Fruit fly (Drosophila melanogaster) whole organism, embryonic: Measurements from ENCODE around the gene CG34256.
A peak's percentile ranks its signal among the peaks of the same experiment; 100 is the strongest.

Experiments
- CG10267 ChIP-seq: fragments of 200-800 bp; sonication (Bioruptor generic); optimal IDR thresholded peaks from 2 replicates; lab custom pipeline; 2018; ENCODE audit warnings: missing biosample characterization, mild to moderate bottlenecking, missing genetic modification characterization, moderate library complexity
- CG10565 ChIP-seq: fragments of 200-800 bp; sonication (Bioruptor generic); optimal IDR thresholded peaks from 3 replicates; lab custom pipeline; 2016; ENCODE audit warnings: missing biosample characterization, mild to moderate bottlenecking, missing genetic modification characterization
- CG13894 ChIP-seq: fragments of 200-800 bp; sonication (Bioruptor generic); optimal IDR thresholded peaks from 3 replicates; lab custom pipeline; 2018; ENCODE audit warnings: missing biosample characterization, mild to moderate bottlenecking, missing genetic modification characterization, moderate library complexity
- CG15011 ChIP-seq: fragments of 200-800 bp; sonication (Bioruptor generic); optimal IDR thresholded peaks from 3 replicates; lab custom pipeline; 2018; ENCODE audit warnings: missing biosample characterization, mild to moderate bottlenecking, missing genetic modification characterization
- CG17361 ChIP-seq: fragments of 200-800 bp; sonication (Bioruptor generic); IDR thresholded peaks from 3 replicates; pipeline ENCODE4 v1.3.6; 2022; ENCODE audit warnings: missing biosample characterization, missing genetic modification characterization
- CG17568 ChIP-seq: fragments of 200-800 bp; sonication (Bioruptor generic); optimal IDR thresholded peaks from 2 replicates; lab custom pipeline; 2018; ENCODE audit warnings: missing biosample characterization, mild to moderate bottlenecking, missing genetic modification characterization, moderate library complexity
- CG2120 ChIP-seq: fragments of 200-800 bp; sonication (Bioruptor generic); optimal IDR thresholded peaks from 3 replicates; lab custom pipeline; 2016; ENCODE audit warnings: missing biosample characterization, missing genetic modification characterization
- CG30020 ChIP-seq: fragments of 200-800 bp; optimal IDR thresholded peaks from 2 replicates; lab custom pipeline; 2019; ENCODE audit warnings: missing biosample characterization, mild to moderate bottlenecking, missing genetic modification characterization, moderate library complexity
- CG33213 ChIP-seq: fragments of 200-800 bp; sonication (Bioruptor generic); optimal IDR thresholded peaks from 3 replicates; lab custom pipeline; 2016; ENCODE audit warnings: missing biosample characterization, missing genetic modification characterization
- CG34422 ChIP-seq: fragments of 200-800 bp; sonication (Bioruptor generic); IDR thresholded peaks from 3 replicates; pipeline ENCODE4 v1.3.6; 2022; ENCODE audit warnings: missing biosample characterization, missing genetic modification characterization
- CG3847 ChIP-seq: fragments of 200-800 bp; sonication (Bioruptor generic); IDR thresholded peaks from 2 replicates; pipeline ENCODE4 v1.3.6; 2022; ENCODE audit warnings: missing biosample characterization, missing genetic modification characterization
- CG42726 ChIP-seq: fragments of 200-800 bp; sonication (Bioruptor generic); IDR thresholded peaks from 2 replicates; pipeline ENCODE4 v1.3.6; 2022; ENCODE audit warnings: missing biosample characterization, missing genetic modification characterization; ENCODE audit not compliant: partially characterized antibody
- CG4282 ChIP-seq: fragments of 200-800 bp; sonication (Bioruptor generic); optimal IDR thresholded peaks from 2 replicates; lab custom pipeline; 2016; ENCODE audit warnings: missing biosample characterization, missing genetic modification characterization
- CG4730 ChIP-seq: fragments of 200-800 bp; sonication (Bioruptor generic); IDR thresholded peaks from 2 replicates; pipeline ENCODE4 v1.3.6; 2022; ENCODE audit warnings: missing biosample characterization, missing genetic modification characterization
- CG7271 ChIP-seq: fragments of 200-800 bp; sonication (Bioruptor generic); optimal IDR thresholded peaks from 2 replicates; lab custom pipeline; 2018; ENCODE audit warnings: missing biosample characterization, mild to moderate bottlenecking, missing genetic modification characterization, moderate library complexity
- CTCF ChIP-seq: fragments of 200-800 bp; sonication (Bioruptor generic); optimal IDR thresholded peaks from 2 replicates; lab custom pipeline; 2017; ENCODE audit warnings: missing biosample characterization, mild to moderate bottlenecking, missing genetic modification characterization, moderate library complexity
- Camta ChIP-seq: fragments of 200-800 bp; sonication (Bioruptor generic); optimal IDR thresholded peaks from 2 replicates; lab custom pipeline; 2016; ENCODE audit warnings: missing biosample characterization, missing genetic modification characterization
- Dad ChIP-seq: fragments of 200-800 bp; sonication (Bioruptor generic); optimal IDR thresholded peaks from 3 replicates; lab custom pipeline; 2016; ENCODE audit warnings: missing biosample characterization, missing genetic modification characterization
- Fer1 ChIP-seq: fragments of 200-800 bp; sonication (Bioruptor generic); optimal IDR thresholded peaks from 2 replicates; lab custom pipeline; 2017; ENCODE audit warnings: missing biosample characterization, mild to moderate bottlenecking, missing genetic modification characterization
- Fer2 ChIP-seq: fragments of 200-800 bp; sonication (Bioruptor generic); optimal IDR thresholded peaks from 2 replicates; lab custom pipeline; 2018; ENCODE audit warnings: missing biosample characterization, mild to moderate bottlenecking, missing genetic modification characterization, moderate library complexity
- Hey ChIP-seq: fragments of 200-800 bp; sonication (Bioruptor generic); optimal IDR thresholded peaks from 3 replicates; lab custom pipeline; 2018; ENCODE audit warnings: missing biosample characterization, mild to moderate bottlenecking, missing genetic modification characterization
- Hmr ChIP-seq: fragments of 200-800 bp; sonication (Bioruptor generic); optimal IDR thresholded peaks from 3 replicates; lab custom pipeline; 2017; ENCODE audit warnings: mild to moderate bottlenecking, missing biosample characterization, missing genetic modification reagents, missing genetic modification characterization
- Hmx ChIP-seq: fragments of 200-800 bp; sonication (Bioruptor generic); optimal IDR thresholded peaks from 2 replicates; lab custom pipeline; 2016; ENCODE audit warnings: missing biosample characterization, missing genetic modification characterization
- Hr78 ChIP-seq, 2 experiments: fragments of 200-800 bp in 1 of 2; fragments of >200 bp in 1 of 2; sonication (Bioruptor generic) in 1 of 2; optimal IDR thresholded peaks; 2 replicates each; lab custom pipeline; 2017 to 2019; ENCODE audit warnings: missing biosample characterization in 2 of 2, missing genetic modification characterization in 2 of 2, mild to moderate bottlenecking in 1 of 2, moderate library complexity in 1 of 2
- Mad ChIP-seq: fragments of 200-800 bp; sonication (Bioruptor generic); optimal IDR thresholded peaks from 2 replicates; lab custom pipeline; 2016; ENCODE audit warnings: missing biosample characterization, missing genetic modification characterization
- Max ChIP-seq: fragments of 200-800 bp; sonication (Bioruptor generic); optimal IDR thresholded peaks from 2 replicates; lab custom pipeline; 2016; ENCODE audit warnings: missing biosample characterization, mild to moderate bottlenecking, missing genetic modification characterization
- Rx ChIP-seq: fragments of 200-800 bp; sonication (Bioruptor generic); IDR thresholded peaks from 2 replicates; pipeline ENCODE4 v1.3.6; 2022; ENCODE audit warnings: missing biosample characterization, missing genetic modification characterization
- Side ChIP-seq: fragments of 200-800 bp; sonication (Bioruptor generic); optimal IDR thresholded peaks from 2 replicates; lab custom pipeline; 2016; ENCODE audit warnings: missing biosample characterization, missing genetic modification characterization
- Sin3A ChIP-seq: fragments of >200 bp; optimal IDR thresholded peaks from 2 replicates; lab custom pipeline; 2018
- Tbp ChIP-seq: fragments of >200 bp; optimal IDR thresholded peaks from 2 replicates; lab custom pipeline; 2018; ENCODE audit warnings: missing biosample characterization, missing genetic modification characterization
- Xbp1 ChIP-seq: fragments of 200-800 bp; sonication (Bioruptor generic); optimal IDR thresholded peaks from 3 replicates; lab custom pipeline; 2016; ENCODE audit warnings: missing biosample characterization, mild to moderate bottlenecking, missing genetic modification characterization
- YL-1 ChIP-seq: fragments of 200-800 bp; sonication (Bioruptor generic); optimal IDR thresholded peaks from 3 replicates; lab custom pipeline; 2017; ENCODE audit warnings: missing biosample characterization, mild to moderate bottlenecking, missing genetic modification characterization
- abd-A ChIP-seq: fragments of 200-800 bp; sonication (Bioruptor generic); optimal IDR thresholded peaks from 3 replicates; lab custom pipeline; 2019; ENCODE audit warnings: missing biosample characterization, mild to moderate bottlenecking, missing genetic modification characterization, moderate library complexity
- cad ChIP-seq: fragments of >200 bp; optimal IDR thresholded peaks from 2 replicates; lab custom pipeline; 2017; ENCODE audit warnings: missing biosample characterization, missing genetic modification characterization
- chif ChIP-seq, 2 experiments: fragments of 200-800 bp; sonication (Bioruptor generic); optimal IDR thresholded peaks; 3 replicates each; lab custom pipeline; 2016; ENCODE audit warnings: missing biosample characterization in 2 of 2, missing genetic modification characterization in 2 of 2
- gcm ChIP-seq: fragments of 200-800 bp; sonication (Bioruptor generic); optimal IDR thresholded peaks from 2 replicates; lab custom pipeline; 2019; ENCODE audit warnings: missing biosample characterization, mild to moderate bottlenecking, missing genetic modification characterization, moderate library complexity
- hbn ChIP-seq: fragments of 200-800 bp; sonication (Bioruptor generic); IDR thresholded peaks from 2 replicates; pipeline ENCODE4 v1.3.6; 2022; ENCODE audit warnings: missing biosample characterization, missing genetic modification characterization; ENCODE audit not compliant: partially characterized antibody
- hkb ChIP-seq, 2 experiments: fragments of 200-800 bp in 1 of 2; fragments of >200 bp in 1 of 2; sonication (Bioruptor generic) in 1 of 2; IDR thresholded peaks in 1 of 2; optimal IDR thresholded peaks in 1 of 2; 2 replicates each; pipeline versions ENCODE4 v1.3.6 to Lab custom; 2017 to 2022; ENCODE audit warnings: missing biosample characterization in 1 of 2, missing genetic modification characterization in 1 of 2
- ken ChIP-seq: fragments of 200-800 bp; sonication (Bioruptor generic); IDR thresholded peaks from 3 replicates; pipeline ENCODE4 v1.3.6; 2022; ENCODE audit warnings: missing biosample characterization, missing genetic modification characterization
- luna ChIP-seq: fragments of 200-800 bp; sonication (Bioruptor generic); optimal IDR thresholded peaks from 2 replicates; lab custom pipeline; 2016; ENCODE audit warnings: missing biosample characterization, missing genetic modification characterization
- p53 ChIP-seq: fragments of 200-800 bp; sonication (Bioruptor generic); optimal IDR thresholded peaks from 2 replicates; lab custom pipeline; 2016; ENCODE audit warnings: missing biosample characterization, missing genetic modification characterization
- pb ChIP-seq: fragments of 200-800 bp; sonication (Bioruptor generic); optimal IDR thresholded peaks from 3 replicates; lab custom pipeline; 2016; ENCODE audit warnings: missing biosample characterization, missing genetic modification characterization
- pita ChIP-seq: fragments of 200-800 bp; sonication (Bioruptor generic); optimal IDR thresholded peaks from 2 replicates; lab custom pipeline; 2017; ENCODE audit warnings: missing biosample characterization, mild to moderate bottlenecking, missing genetic modification characterization
- ranshi ChIP-seq: fragments of 200-800 bp; sonication (Bioruptor generic); IDR thresholded peaks from 2 replicates; pipeline ENCODE4 v1.3.6; 2022; ENCODE audit warnings: missing biosample characterization, missing genetic modification characterization
- repo ChIP-seq: fragments of 200-800 bp; sonication (Bioruptor generic); optimal IDR thresholded peaks from 2 replicates; lab custom pipeline; 2016; ENCODE audit warnings: missing biosample characterization, missing genetic modification characterization
- slbo ChIP-seq: fragments of 200-800 bp; sonication (Bioruptor generic); IDR thresholded peaks from 2 replicates; pipeline ENCODE4 v1.3.6; 2022; ENCODE audit warnings: missing biosample characterization, missing genetic modification characterization
- sna ChIP-seq: fragments of 200-800 bp; sonication (Bioruptor generic); IDR thresholded peaks from 2 replicates; pipeline ENCODE4 v1.3.6; 2022; ENCODE audit warnings: missing biosample characterization, missing genetic modification characterization; ENCODE audit not compliant: partially characterized antibody
- so ChIP-seq: fragments of 200-800 bp; sonication (Bioruptor generic); IDR thresholded peaks from 3 replicates; pipeline ENCODE4 v1.3.6; 2022; ENCODE audit warnings: missing biosample characterization, missing genetic modification characterization
- stwl ChIP-seq: fragments of 200-800 bp; sonication (Bioruptor generic); optimal IDR thresholded peaks from 3 replicates; lab custom pipeline; 2018; ENCODE audit warnings: missing biosample characterization, mild to moderate bottlenecking, missing genetic modification characterization, moderate library complexity
- tup ChIP-seq: fragments of 200-800 bp; sonication (Bioruptor generic); optimal IDR thresholded peaks from 2 replicates; lab custom pipeline; 2016; ENCODE audit warnings: missing biosample characterization, mild to moderate bottlenecking, missing genetic modification characterization, moderate library complexity
- zfh1 ChIP-seq: fragments of 200-800 bp; sonication (Bioruptor generic); IDR thresholded peaks from 3 replicates; pipeline ENCODE4 v1.3.6; 2022; ENCODE audit warnings: missing biosample characterization, missing genetic modification characterization

Gene CG34256

DNA sequence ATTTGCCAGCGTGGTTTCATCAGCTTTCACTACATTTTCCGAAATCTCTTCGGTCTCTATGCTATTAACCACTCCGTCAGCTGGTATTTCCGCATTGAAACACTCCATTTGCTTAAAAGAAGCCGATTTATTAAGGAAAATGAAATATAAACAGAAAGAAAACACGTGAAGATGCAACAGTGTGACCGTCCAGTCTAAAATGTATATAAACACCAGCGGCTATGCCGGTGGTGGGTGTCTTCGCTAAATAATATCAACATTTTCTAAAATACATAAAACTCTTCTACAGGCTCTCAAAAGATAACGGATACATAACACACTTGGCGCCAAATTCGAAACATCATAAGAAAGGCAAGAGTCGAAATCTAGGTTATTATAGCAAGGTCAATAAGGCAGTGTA lies 10.8 kb upstream of the CG34256 start, which contains the start of gene CG3808 (continued):
- TF ChIP-seq so (GFP tag; lab: Robert Waterston, UW) (0 out of 3 replicates have a peak, but pooled peaks have one; percentile 8), chif (GFP tag; optimal IDR thresholded peaks at IDR 0.05; lab: Kevin White, UChicago) (peak in 1 of 2 experiments; percentile 6), CG2120 (peak; percentile 33), Max (peak; percentile 93), CG10267 (peak; percentile 43), hbn (GFP tag; lab: Robert Waterston, UW) (peak; percentile 17; the same call in 1 of the 2 replicates), ken (0 out of 3 replicates have a peak, but pooled peaks have one; percentile 24), CG7271 (tag; lab: Kevin White, UChicago) (no peak), CG42726 (GFP tag; lab: Robert Waterston, UW) (peak; percentile 77), Hmr (GFP tag; lab: Kevin White, UChicago) (peak; percentile 74), YL-1 (peak; percentile 52), CG4282 (no peak), zfh1 (GFP tag; lab: Robert Waterston, UW) (peak; percentile 18; the same call in 1 of the 3 replicates), ranshi (GFP tag; lab: Robert Waterston, UW) (no peak), CG13894 (tag; lab: Kevin White, UChicago) (no peak), gcm (GFP tag; lab: Kevin White, UChicago) (peak; percentile 34), cad (GFP tag; lab: Kevin White, UChicago) (no peak), Dad (GFP tag; lab: Kevin White, UChicago) (peak; percentile 21), p53 (GFP tag; lab: Kevin White, UChicago) (peak; percentile 67), CG4730 (no peak), CG30020 (tag; lab: Kevin White, UChicago) (no peak), Fer1 (GFP tag; lab: Kevin White, UChicago) (peak; percentile 40), Side (GFP tag; lab: Kevin White, UChicago) (peak; percentile 47), luna (GFP tag; lab: Kevin White, UChicago) (no peak), CG3847 (GFP tag; lab: Robert Waterston, UW) (peak; percentile 64), Sin3A (peak; percentile 42), CG15011 (no peak), Xbp1 (GFP tag; lab: Kevin White, UChicago) (peak; percentile 26), Tbp (GFP tag; lab: Kevin White, UChicago) (no peak), Hr78 (GFP tag; optimal IDR thresholded peaks at IDR 0.05; lab: Kevin White, UChicago) (no peak), Hmx (GFP tag; lab: Kevin White, UChicago) (no peak), Hey (tag; lab: Kevin White, UChicago) (no peak), Fer2 (tag; lab: Kevin White, UChicago) (no peak), Camta (GFP tag; lab: Kevin White, UChicago) (peak; percentile 9), repo (GFP tag; lab: Kevin White, UChicago) (no peak), sna (no peak), pita (GFP tag; lab: Kevin White, UChicago) (peak; percentile 74), CTCF (GFP tag; lab: Kevin White, UChicago) (peak; percentile 35), CG10565 (GFP tag; lab: Kevin White, UChicago) (no peak), abd-A (no peak), Rx (GFP tag; lab: Robert Waterston, UW) (no peak), Mad (GFP tag; lab: Kevin White, UChicago) (peak; percentile 39), CG33213 (peak; percentile 81), tup (GFP tag; lab: Kevin White, UChicago) (no peak), CG17361 (GFP tag; lab: Robert Waterston, UW) (0 out of 3 replicates have a peak, but pooled peaks have one; percentile 27), slbo (GFP tag; lab: Robert Waterston, UW) (peak; percentile 20; the same call in 1 of the 2 replicates), hkb (optimal IDR thresholded peaks at IDR 0.05; lab: Kevin White, UChicago) (no peak), hkb (GFP tag; IDR thresholded peaks at IDR 0.05; lab: Robert Waterston, UW) (no peak), stwl (tag; lab: Kevin White, UChicago) (peak; percentile 68), CG17568 (GFP tag; lab: Kevin White, UChicago) (no peak), CG34422 (GFP tag; lab: Robert Waterston, UW) (peak; percentile 97), pb (GFP tag; lab: Kevin White, UChicago) (no peak)
